Fruit fly (Drosophila melanogaster) whole organism, pupa: Measurements from ENCODE around the gene CG13716.
A peak's percentile ranks its signal among the peaks of the same experiment; 100 is the strongest.

Source experiments
- CG10348 ChIP-seq: fragments of 200-800 bp; sonication (Bioruptor generic); IDR thresholded peaks from 2 replicates; pipeline ENCODE4 v1.3.6; 2022; ENCODE audit warnings: missing biosample characterization, missing genetic modification characterization
- CG12605 ChIP-seq: fragments of 200-800 bp; sonication (Bioruptor generic); IDR thresholded peaks from 2 replicates; pipeline ENCODE4 v1.3.6; 2022; ENCODE audit warnings: missing biosample characterization, missing genetic modification characterization
- CG13204 ChIP-seq: fragments of 200-800 bp; sonication (Bioruptor generic); optimal IDR thresholded peaks from 2 replicates; lab custom pipeline; 2018; ENCODE audit warnings: missing biosample characterization, mild to moderate bottlenecking, missing genetic modification characterization, moderate library complexity
- CG14655 ChIP-seq: fragments of 200-800 bp; sonication (Bioruptor generic); optimal IDR thresholded peaks from 3 replicates; lab custom pipeline; 2017; ENCODE audit warnings: mild to moderate bottlenecking, missing biosample characterization, missing genetic modification reagents, missing genetic modification characterization
- CG15710 ChIP-seq: fragments of 200-800 bp; sonication (Bioruptor generic); optimal IDR thresholded peaks from 2 replicates; lab custom pipeline; 2018; ENCODE audit warnings: missing biosample characterization, mild to moderate bottlenecking, missing genetic modification characterization, moderate library complexity
- CG17806 ChIP-seq: fragments of 200-800 bp; sonication (Bioruptor generic); optimal IDR thresholded peaks from 2 replicates; lab custom pipeline; 2018; ENCODE audit warnings: missing biosample characterization, mild to moderate bottlenecking, missing genetic modification characterization, moderate library complexity
- CG32121 ChIP-seq: fragments of 200-800 bp; sonication (Bioruptor generic); IDR thresholded peaks from 2 replicates; pipeline ENCODE4 v1.3.6; 2022; ENCODE audit warnings: missing biosample characterization, missing genetic modification characterization
- CG34367 ChIP-seq: fragments of 200-800 bp; sonication (Bioruptor generic); optimal IDR thresholded peaks from 2 replicates; lab custom pipeline; 2018; ENCODE audit warnings: missing biosample characterization, mild to moderate bottlenecking, missing genetic modification characterization
- CG4496 ChIP-seq: fragments of 200-800 bp; sonication (Bioruptor generic); IDR thresholded peaks from 3 replicates; pipeline ENCODE4 v1.3.6; 2022; ENCODE audit warnings: missing biosample characterization, missing genetic modification characterization
- CG8159 ChIP-seq: fragments of 200-800 bp; sonication (Bioruptor generic); optimal IDR thresholded peaks from 3 replicates; lab custom pipeline; 2018; ENCODE audit warnings: missing biosample characterization, mild to moderate bottlenecking, missing genetic modification characterization, moderate library complexity
- CG8301 ChIP-seq: fragments of 200-800 bp; sonication (Bioruptor generic); optimal IDR thresholded peaks from 2 replicates; lab custom pipeline; 2018; ENCODE audit warnings: missing biosample characterization, mild to moderate bottlenecking, missing genetic modification characterization
- CG9948 ChIP-seq: fragments of 200-800 bp; sonication (Bioruptor generic); optimal IDR thresholded peaks from 2 replicates; lab custom pipeline; 2018; ENCODE audit warnings: missing biosample characterization, mild to moderate bottlenecking, missing genetic modification characterization, moderate library complexity
- D1 ChIP-seq: fragments of 200-800 bp; sonication (Bioruptor generic); optimal IDR thresholded peaks from 2 replicates; lab custom pipeline; 2018; ENCODE audit warnings: missing biosample characterization, mild to moderate bottlenecking, missing genetic modification characterization, moderate library complexity
- EcR ChIP-seq: fragments of 200-800 bp; sonication (Bioruptor generic); optimal IDR thresholded peaks from 3 replicates; lab custom pipeline; 2019; ENCODE audit warnings: missing biosample characterization, missing genetic modification characterization, mild to moderate bottlenecking, moderate library complexity, missing genetic modification reagents
- Ets98B ChIP-seq: fragments of 200-800 bp; sonication (Bioruptor generic); IDR thresholded peaks from 2 replicates; pipeline ENCODE4 v1.3.6; 2022; ENCODE audit warnings: missing biosample characterization, missing genetic modification characterization
- Pif1A ChIP-seq: fragments of 200-800 bp; sonication (Bioruptor generic); optimal IDR thresholded peaks from 3 replicates; lab custom pipeline; 2016; ENCODE audit warnings: missing biosample characterization, missing genetic modification characterization
- Pif1B ChIP-seq: fragments of 200-800 bp; sonication (Bioruptor generic); optimal IDR thresholded peaks from 3 replicates; lab custom pipeline; 2016; ENCODE audit warnings: missing biosample characterization, missing genetic modification characterization
- Snoo ChIP-seq: fragments of 200-800 bp; sonication (Bioruptor generic); optimal IDR thresholded peaks from 3 replicates; lab custom pipeline; 2017; ENCODE audit warnings: missing biosample characterization, mild to moderate bottlenecking, missing genetic modification characterization, inconsistent platforms
- fd96Ca ChIP-seq: fragments of 200-800 bp; sonication (Bioruptor generic); IDR thresholded peaks from 3 replicates; pipeline ENCODE4 v1.3.6; 2022; ENCODE audit warnings: missing biosample characterization, missing genetic modification characterization
- gl ChIP-seq: fragments of 200-800 bp; sonication (Bioruptor generic); optimal IDR thresholded peaks from 2 replicates; lab custom pipeline; 2018; ENCODE audit warnings: missing biosample characterization, mild to moderate bottlenecking, missing genetic modification characterization
- rn ChIP-seq: fragments of 200-800 bp; sonication (Bioruptor generic); IDR thresholded peaks from 2 replicates; pipeline ENCODE4 v1.3.6; 2022; ENCODE audit warnings: missing biosample characterization, missing genetic modification characterization

Gene CG13716

DNA sequence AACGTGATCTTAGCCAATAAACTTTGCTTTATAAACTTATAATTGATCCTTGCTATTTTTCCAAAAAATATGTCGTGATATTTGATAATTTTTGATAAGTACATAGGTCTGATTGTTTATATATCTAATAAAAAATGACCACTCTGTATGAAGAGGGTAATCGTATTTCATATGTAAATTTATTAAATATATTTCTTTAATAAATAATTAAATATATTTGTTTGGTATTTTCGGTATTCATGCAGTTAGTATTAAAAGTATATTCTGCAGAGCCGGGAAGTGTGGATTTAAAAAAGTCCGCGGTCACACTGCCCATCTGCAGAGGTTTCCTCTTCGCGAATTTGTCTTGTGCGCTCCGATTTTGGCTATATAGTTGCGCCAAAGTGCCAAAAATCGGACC, 8.2 kb downstream of the CG13716 start, which contains the start of gene HDAC1:
HDAC1 (plus strand) TSS at position 301 of the 400 bp plus-strand sequence.
- no peak for TF ChIP-seq Pif1B (GFP tag; lab: Kevin White, UChicago)

DNA sequence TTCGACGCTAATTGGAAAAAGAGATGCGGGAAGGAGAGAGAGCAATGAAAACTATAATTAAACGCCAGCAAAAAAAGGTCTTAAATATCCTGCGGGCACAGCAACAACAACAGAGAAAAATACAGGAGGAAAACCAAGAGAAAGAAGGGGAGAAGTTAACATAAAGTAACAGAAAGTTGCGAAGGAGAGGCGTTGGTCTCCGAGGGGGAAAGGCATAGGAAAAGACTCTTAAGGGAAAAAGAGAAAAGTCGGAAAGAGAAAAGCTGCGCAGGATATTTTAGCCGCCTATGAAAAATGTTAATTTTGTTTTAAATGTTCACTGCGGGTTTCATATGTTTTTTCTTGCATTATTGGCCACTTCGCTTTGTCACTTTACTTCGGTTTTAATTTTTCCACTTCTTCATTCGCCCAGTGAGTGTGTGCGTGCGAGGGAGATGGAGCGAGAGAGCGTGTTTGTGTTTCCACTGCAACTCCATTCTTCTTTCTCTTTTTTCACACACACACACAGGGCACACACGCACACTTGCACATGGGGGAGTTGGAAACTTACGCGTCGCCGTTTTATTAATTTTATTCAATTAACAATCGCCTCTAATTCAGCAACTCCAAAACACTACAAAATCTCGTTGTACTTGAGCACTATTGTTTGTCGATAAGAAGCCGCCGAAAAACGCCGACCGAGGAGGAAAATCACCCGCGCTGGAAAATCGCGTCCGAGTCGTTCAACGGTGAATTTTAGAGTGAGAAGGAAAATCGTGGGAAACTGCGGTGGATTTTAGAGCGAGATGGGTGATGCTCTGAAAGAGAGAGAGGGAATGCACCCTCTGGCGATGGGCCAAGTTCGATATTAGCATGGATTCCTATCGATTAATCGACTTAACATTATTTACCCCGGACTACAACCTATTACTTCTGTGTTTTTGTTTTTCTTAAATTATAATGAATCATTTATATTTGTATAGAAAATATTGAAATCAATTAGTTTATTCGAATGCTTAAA, 8.9 kb downstream of the CG13716 start, which contains the start of gene Src64B:
Src64B (minus strand) TSS at position 810 of the 1,000 bp plus-strand sequence.
- TF ChIP-seq CG34367 (no peak), CG8159 (peak; percentile 42), CG9948 (tag; lab: Kevin White, UChicago) (no peak), D1 (tag; lab: Kevin White, UChicago) (peak; percentile 39), CG4496 (GFP tag; lab: Robert Waterston, UW) (peak; percentile 67; the same call in 2 of the 3 replicates), CG15710 (tag; lab: Kevin White, UChicago) (peak; percentile 15), gl (tag; lab: Kevin White, UChicago) (no peak), Snoo (tag; lab: Kevin White, UChicago) (peak; percentile 32), CG13204 (GFP tag; lab: Kevin White, UChicago) (peak; percentile 38), CG14655 (peak; percentile 5), fd96Ca (GFP tag; lab: Robert Waterston, UW) (no peak; the same call in 2 of the 3 replicates), CG10348 (no peak), CG12605 (GFP tag; lab: Robert Waterston, UW) (peak; percentile 36; the same call in 1 of the 2 replicates), Ets98B (GFP tag; lab: Robert Waterston, UW) (peak; percentile 46), CG17806 (tag; lab: Kevin White, UChicago) (no peak), Pif1A (peak; percentile 53), CG8301 (tag; lab: Kevin White, UChicago) (peak; percentile 29), CG32121 (GFP tag; lab: Robert Waterston, UW) (peak; percentile 64), Pif1B (GFP tag; lab: Kevin White, UChicago) (peak; percentile 43), rn (no peak), EcR (GFP tag; lab: Kevin White, UChicago) (peak; percentile 67)

DNA sequence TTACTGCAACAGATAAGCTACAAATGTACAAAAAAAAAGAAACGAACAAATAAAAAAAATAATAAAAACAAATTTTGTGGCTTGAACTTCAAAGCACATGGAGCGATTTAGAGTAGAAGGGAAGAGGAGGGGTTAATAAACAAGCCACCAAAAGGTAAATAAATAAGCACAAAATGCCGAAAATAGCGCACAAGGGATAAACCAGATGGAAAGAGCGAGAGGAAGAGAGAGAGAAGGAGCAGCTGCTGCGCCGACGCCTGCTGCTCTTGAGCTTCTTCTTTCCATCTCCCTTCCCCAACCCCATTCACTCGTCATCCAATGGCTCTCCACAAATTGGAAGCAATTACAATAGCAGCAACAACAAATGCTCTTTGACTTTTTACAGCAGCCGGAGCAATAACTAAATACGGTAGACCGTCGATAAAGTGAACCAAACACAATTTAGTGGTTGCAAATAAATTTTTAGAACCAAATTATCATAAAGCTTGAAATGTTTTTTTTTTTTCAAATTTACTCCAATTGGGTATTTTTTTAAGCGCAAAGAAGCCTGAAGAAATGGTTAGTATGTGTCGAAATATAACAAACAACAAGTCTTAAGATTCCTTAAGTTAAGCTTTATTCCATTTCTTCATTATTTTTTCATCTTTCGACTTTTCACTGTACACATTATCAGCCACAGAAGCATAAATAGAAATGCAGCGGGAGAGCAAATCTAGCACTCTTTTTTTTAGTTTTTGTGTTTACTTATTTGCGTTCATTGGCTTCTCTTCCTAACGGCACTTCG, 10.0 kb downstream of the CG13716 start:
- peak; percentile 65 for TF ChIP-seq rn
- peak; percentile 76 for TF ChIP-seq CG12605 (GFP tag; lab: Robert Waterston, UW)
- TF ChIP-seq Snoo (tag; lab: Kevin White, UChicago), result peak; percentile 64
- peak; percentile 81 for TF ChIP-seq CG17806 (tag; lab: Kevin White, UChicago)
- TF ChIP-seq gl (tag; lab: Kevin White, UChicago), result peak; percentile 64
- peak; percentile 88 for TF ChIP-seq CG15710 (tag; lab: Kevin White, UChicago)
- TF ChIP-seq CG8301 (tag; lab: Kevin White, UChicago), result peak; percentile 95
- TF ChIP-seq CG4496 (GFP tag; lab: Robert Waterston, UW), result peak; percentile 91
- TF ChIP-seq fd96Ca (GFP tag; lab: Robert Waterston, UW), result peak; percentile 70; the same call in 2 of the 3 replicates
- TF ChIP-seq EcR (GFP tag; lab: Kevin White, UChicago), result peak; percentile 90
- TF ChIP-seq Pif1A, result peak; percentile 88
- peak; percentile 93 for TF ChIP-seq CG32121 (GFP tag; lab: Robert Waterston, UW)
- peak; percentile 68 for TF ChIP-seq CG13204 (GFP tag; lab: Kevin White, UChicago)
- TF ChIP-seq CG34367, result peak; percentile 84
- peak; percentile 71 for TF ChIP-seq D1 (tag; lab: Kevin White, UChicago)
- TF ChIP-seq CG10348, result peak; percentile 70; the same call in 1 of the 2 replicates
- peak; percentile 88 for TF ChIP-seq CG8159
- TF ChIP-seq CG9948 (tag; lab: Kevin White, UChicago), result peak; percentile 89
- peak; percentile 80 for TF ChIP-seq Pif1B (GFP tag; lab: Kevin White, UChicago)
- TF ChIP-seq Ets98B (GFP tag; lab: Robert Waterston, UW), result peak; percentile 89
- TF ChIP-seq CG14655, result peak; percentile 96

DNA sequence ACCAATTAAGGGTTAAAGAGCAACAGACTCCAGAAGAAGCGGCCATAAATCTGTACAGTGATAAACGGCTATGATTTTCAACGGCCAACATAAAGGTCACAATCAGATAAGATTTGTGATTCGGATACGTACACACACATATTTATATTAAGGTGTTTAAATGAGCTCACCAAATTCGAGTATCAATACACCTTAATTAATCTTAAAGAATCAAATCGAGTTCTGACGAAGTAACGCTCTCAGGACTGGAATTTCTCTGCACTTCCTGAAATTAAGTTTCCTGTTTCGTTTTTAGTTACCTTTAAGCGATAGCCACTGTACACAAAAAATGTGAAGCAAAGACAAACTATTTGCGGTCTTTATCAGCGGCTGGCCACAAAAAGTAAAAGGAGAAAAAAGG, 10.7 kb downstream of the CG13716 start:
- TF ChIP-seq Pif1A (peak; percentile 60), Ets98B (GFP tag; lab: Robert Waterston, UW) (peak; percentile 37; the same call in 1 of the 2 replicates), gl (tag; lab: Kevin White, UChicago) (peak; percentile 25), CG14655 (peak; percentile 83), Snoo (tag; lab: Kevin White, UChicago) (no peak), CG4496 (GFP tag; lab: Robert Waterston, UW) (peak; percentile 65; the same call in 2 of the 3 replicates), CG34367 (peak; percentile 44), rn (no peak; the same call in 1 of the 2 replicates), Pif1B (GFP tag; lab: Kevin White, UChicago) (peak; percentile 44), fd96Ca (GFP tag; lab: Robert Waterston, UW) (peak; percentile 59; the same call in 1 of the 3 replicates), CG8301 (tag; lab: Kevin White, UChicago) (peak; percentile 76), EcR (GFP tag; lab: Kevin White, UChicago) (no peak), CG10348 (no peak), CG17806 (tag; lab: Kevin White, UChicago) (peak; percentile 35), D1 (tag; lab: Kevin White, UChicago) (peak; percentile 31), CG8159 (peak; percentile 61), CG32121 (GFP tag; lab: Robert Waterston, UW) (peak; percentile 61), CG15710 (tag; lab: Kevin White, UChicago) (peak; percentile 69), CG13204 (GFP tag; lab: Kevin White, UChicago) (no peak), CG9948 (tag; lab: Kevin White, UChicago) (peak; percentile 48), CG12605 (GFP tag; lab: Robert Waterston, UW) (no peak)
- TF ChIP-seq, all 21 proteins: peak for 15
